Fruit fly (Drosophila melanogaster) whole organism, prepupa: ENCODE measurements around the gene CG5883.

Experiments used
- CG10669 ChIP-seq: fragments of 200-800 bp; sonication (Bioruptor generic); optimal IDR thresholded peaks from 3 replicates; lab custom pipeline; 2018; ENCODE audit warnings: missing biosample characterization, mild to moderate bottlenecking, missing genetic modification characterization, moderate library complexity
- CG11294 ChIP-seq: fragments of 200-800 bp; sonication (Bioruptor generic); IDR thresholded peaks from 2 replicates; pipeline ENCODE4 v1.3.6; 2022; ENCODE audit warnings: missing biosample characterization, missing genetic modification characterization
- CG11762 ChIP-seq: fragments of 200-800 bp; sonication (Bioruptor generic); optimal IDR thresholded peaks from 3 replicates; lab custom pipeline; 2016; ENCODE audit warnings: missing biosample characterization, missing genetic modification characterization; ENCODE audit not compliant: insufficient read depth
- CG11902 ChIP-seq: fragments of 200-800 bp; sonication (Bioruptor generic); optimal IDR thresholded peaks from 3 replicates; lab custom pipeline; 2016; ENCODE audit warnings: missing biosample characterization, missing genetic modification characterization
- CG3032 ChIP-seq: fragments of 200-800 bp; optimal IDR thresholded peaks from 2 replicates; lab custom pipeline; 2019; ENCODE audit warnings: missing biosample characterization, mild to moderate bottlenecking, missing genetic modification characterization, moderate library complexity
- CG32006 ChIP-seq: fragments of 200-800 bp; sonication (Bioruptor generic); optimal IDR thresholded peaks from 3 replicates; lab custom pipeline; 2017; ENCODE audit warnings: missing biosample characterization, mild to moderate bottlenecking, missing genetic modification characterization
- CG3919 ChIP-seq: fragments of 200-800 bp; sonication (Bioruptor generic); optimal IDR thresholded peaks from 3 replicates; lab custom pipeline; 2016; ENCODE audit warnings: missing biosample characterization, missing genetic modification characterization
- CG4318 ChIP-seq: fragments of 200-800 bp; sonication (Bioruptor generic); optimal IDR thresholded peaks from 3 replicates; lab custom pipeline; 2017; ENCODE audit warnings: missing biosample characterization, mild to moderate bottlenecking, missing genetic modification characterization
- CG6276 ChIP-seq: fragments of 200-800 bp; sonication (Bioruptor generic); optimal IDR thresholded peaks from 2 replicates; lab custom pipeline; 2017; ENCODE audit warnings: missing biosample characterization, mild to moderate bottlenecking, missing genetic modification characterization
- CG6808 ChIP-seq: fragments of 200-800 bp; sonication (Bioruptor generic); optimal IDR thresholded peaks from 3 replicates; lab custom pipeline; 2017; ENCODE audit warnings: missing biosample characterization, missing genetic modification characterization, mild to moderate bottlenecking, moderate library complexity, missing genetic modification reagents
- CG6854 ChIP-seq: fragments of 200-800 bp; sonication (Bioruptor generic); optimal IDR thresholded peaks from 2 replicates; lab custom pipeline; 2017; ENCODE audit warnings: missing biosample characterization, mild to moderate bottlenecking, missing genetic modification characterization
- CG8632 ChIP-seq: fragments of 200-800 bp; sonication (Bioruptor generic); optimal IDR thresholded peaks from 3 replicates; lab custom pipeline; 2016; ENCODE audit warnings: missing biosample characterization, missing genetic modification characterization
- CG9139 ChIP-seq: fragments of 200-800 bp; sonication (Bioruptor generic); optimal IDR thresholded peaks from 3 replicates; lab custom pipeline; 2017; ENCODE audit warnings: missing biosample characterization, mild to moderate bottlenecking, missing genetic modification characterization
- Eip75B ChIP-seq: fragments of 200-800 bp; sonication (Bioruptor generic); optimal IDR thresholded peaks from 3 replicates; lab custom pipeline; 2016; ENCODE audit warnings: missing biosample characterization, missing genetic modification characterization
- Ets96B ChIP-seq: fragments of 200-800 bp; optimal IDR thresholded peaks from 2 replicates; lab custom pipeline; 2019; ENCODE audit warnings: missing biosample characterization, mild to moderate bottlenecking, missing genetic modification characterization, moderate library complexity
- Hr38 ChIP-seq: sonication (Bioruptor generic); optimal IDR thresholded peaks from 2 replicates; lab custom pipeline; 2016; ENCODE audit warnings: missing biosample characterization, missing genetic modification characterization
- Hr39 ChIP-seq: fragments of 200-800 bp; sonication (Bioruptor generic); optimal IDR thresholded peaks from 2 replicates; lab custom pipeline; 2016; ENCODE audit warnings: missing biosample characterization, missing genetic modification characterization
- Hr4 ChIP-seq: fragments of 200-800 bp; sonication (Bioruptor generic); optimal IDR thresholded peaks from 3 replicates; lab custom pipeline; 2016; ENCODE audit warnings: missing biosample characterization, missing genetic modification characterization
- Met ChIP-seq: fragments of 200-800 bp; sonication (Bioruptor generic); optimal IDR thresholded peaks from 3 replicates; lab custom pipeline; 2016; ENCODE audit warnings: missing biosample characterization, missing genetic modification characterization
- OdsH ChIP-seq: fragments of 200-800 bp; sonication (Bioruptor generic); optimal IDR thresholded peaks from 3 replicates; lab custom pipeline; 2016; ENCODE audit warnings: missing biosample characterization, missing genetic modification characterization
- Sox102F ChIP-seq: fragments of 200-800 bp; sonication (Bioruptor generic); optimal IDR thresholded peaks from 2 replicates; lab custom pipeline; 2016; ENCODE audit warnings: missing biosample characterization, mild to moderate bottlenecking, missing genetic modification characterization
- Sox14 ChIP-seq: fragments of 200-800 bp; sonication (Bioruptor generic); optimal IDR thresholded peaks from 3 replicates; lab custom pipeline; 2016; ENCODE audit warnings: missing biosample characterization, missing genetic modification characterization
- Sox15 ChIP-seq: fragments of 200-800 bp; sonication (Bioruptor generic); optimal IDR thresholded peaks from 3 replicates; lab custom pipeline; 2016; ENCODE audit warnings: missing biosample characterization, missing genetic modification characterization
- acj6 ChIP-seq: fragments of 200-800 bp; sonication (Bioruptor generic); optimal IDR thresholded peaks from 3 replicates; lab custom pipeline; 2016; ENCODE audit warnings: missing biosample characterization, missing genetic modification characterization
- cyc ChIP-seq: fragments of 200-800 bp; sonication (Bioruptor generic); optimal IDR thresholded peaks from 3 replicates; lab custom pipeline; 2016; ENCODE audit warnings: missing biosample characterization, missing genetic modification characterization
- dac ChIP-seq: fragments of 200-800 bp; sonication (Bioruptor generic); optimal IDR thresholded peaks from 2 replicates; lab custom pipeline; 2017; ENCODE audit warnings: missing biosample characterization, mild to moderate bottlenecking, missing genetic modification characterization
- eg ChIP-seq: fragments of 200-800 bp; sonication (Bioruptor generic); IDR thresholded peaks from 3 replicates; pipeline ENCODE4 v1.3.6; 2022; ENCODE audit warnings: missing biosample characterization, missing genetic modification characterization
- fd59A ChIP-seq: fragments of 200-800 bp; sonication (Bioruptor generic); optimal IDR thresholded peaks from 2 replicates; lab custom pipeline; 2017; ENCODE audit warnings: missing biosample characterization, mild to moderate bottlenecking, missing genetic modification characterization, missing genetic modification reagents
- fkh ChIP-seq: fragments of 200-800 bp; sonication (Bioruptor generic); optimal IDR thresholded peaks from 3 replicates; lab custom pipeline; 2017; ENCODE audit warnings: missing biosample characterization, mild to moderate bottlenecking, missing genetic modification characterization, moderate library complexity
- lz ChIP-seq: fragments of 200-800 bp; sonication (Bioruptor generic); optimal IDR thresholded peaks from 3 replicates; lab custom pipeline; 2016; ENCODE audit warnings: missing biosample characterization, missing genetic modification characterization
- salr ChIP-seq, 2 experiments: fragments of 200-800 bp; sonication (Bioruptor generic); optimal IDR thresholded peaks; 3 replicates each; lab custom pipeline; 2016 to 2018; ENCODE audit warnings: missing biosample characterization in 2 of 2, missing genetic modification characterization in 2 of 2, mild to moderate bottlenecking in 1 of 2
- spab ChIP-seq: fragments of 200-800 bp; sonication (Bioruptor generic); optimal IDR thresholded peaks from 2 replicates; lab custom pipeline; 2017; ENCODE audit warnings: missing biosample characterization, mild to moderate bottlenecking, missing genetic modification characterization, missing genetic modification reagents
- svp ChIP-seq: fragments of 200-800 bp; sonication (Bioruptor generic); peaks from one replicate; lab custom pipeline; 2016; ENCODE audit warnings: missing biosample characterization, missing genetic modification characterization
- topi ChIP-seq: fragments of 200-800 bp; sonication (Bioruptor generic); optimal IDR thresholded peaks from 3 replicates; lab custom pipeline; 2016; ENCODE audit warnings: missing biosample characterization, missing genetic modification characterization
- vri ChIP-seq: fragments of 200-800 bp; sonication (Bioruptor generic); optimal IDR thresholded peaks from 3 replicates; lab custom pipeline; 2016; ENCODE audit warnings: missing biosample characterization, mild to moderate bottlenecking, missing genetic modification characterization

The CG5883 gene

DNA sequence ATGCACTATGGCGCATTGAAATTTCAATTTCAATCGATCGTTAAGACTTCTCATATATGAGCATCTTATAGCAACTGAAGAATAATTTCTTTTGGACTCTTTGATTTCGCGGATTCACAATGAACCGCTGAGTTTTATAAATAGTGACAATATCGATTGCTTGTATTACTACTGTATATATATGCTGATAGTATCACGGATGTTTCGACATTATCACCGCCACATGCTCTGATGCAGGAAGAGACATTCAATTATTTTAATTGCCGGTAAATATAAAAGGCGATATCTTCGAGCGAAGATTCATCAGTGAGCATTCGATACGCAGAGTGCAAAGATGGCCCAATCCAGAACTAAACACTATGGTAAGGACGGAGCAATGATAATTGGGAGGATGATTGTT lies 4.9 kb upstream of the CG5883 start, which contains the start of gene CG17826:
TSS of gene CG17826 (plus strand) at position 301 of the 400 bp plus-strand sequence.
- TF ChIP-seq lz (GFP tag; lab: Kevin White, UChicago) (no peak), Ets96B (tag; lab: Kevin White, UChicago) (no peak), CG32006 (no peak), Sox15 (GFP tag; lab: Kevin White, UChicago) (no peak), CG6808 (GFP tag; lab: Kevin White, UChicago) (no peak), eg (GFP tag; lab: Robert Waterston, UW) (no peak), CG6276 (no peak), OdsH (GFP tag; lab: Kevin White, UChicago) (no peak)

DNA sequence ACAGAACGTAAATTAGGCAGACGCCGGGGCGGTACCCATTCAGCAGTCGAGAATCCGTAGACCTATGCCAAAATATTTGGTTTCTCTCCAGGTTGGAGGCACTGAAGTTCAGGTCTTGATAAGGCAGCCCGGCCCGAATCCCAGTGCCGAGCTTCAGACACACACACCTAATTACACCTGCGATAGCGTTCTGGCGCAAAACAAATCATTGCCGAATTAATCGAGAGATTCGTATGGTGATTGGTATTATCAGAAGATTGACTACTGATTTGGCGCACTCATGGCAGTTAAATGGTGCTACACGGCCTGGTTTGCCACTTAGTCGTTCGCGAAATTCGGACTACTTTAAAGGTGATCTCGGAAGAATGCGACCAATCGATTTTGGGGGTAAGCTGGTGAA lies 2.7 kb upstream of the CG5883 start, which contains the start of gene CG7252:
TSS of gene CG7252 (plus strand) at position 319 of the 400 bp plus-strand sequence.
- TF ChIP-seq CG6808 (GFP tag; lab: Kevin White, UChicago) = no peak
- TF ChIP-seq fd59A = no peak
- TF ChIP-seq CG11294 (GFP tag; lab: Robert Waterston, UW) = no peak
- TF ChIP-seq CG3032 (tag; lab: Kevin White, UChicago) = no peak
- no peak for TF ChIP-seq Sox102F
- TF ChIP-seq CG10669 = no peak
- no peak for TF ChIP-seq CG6854 (GFP tag; lab: Kevin White, UChicago)
- no peak for TF ChIP-seq CG11902 (GFP tag; lab: Kevin White, UChicago)
- TF ChIP-seq dac = no peak
- no peak for TF ChIP-seq Ets96B (tag; lab: Kevin White, UChicago)
- TF ChIP-seq Eip75B (GFP tag; lab: Kevin White, UChicago) = no peak
- no peak for TF ChIP-seq salr (GFP tag; optimal IDR thresholded peaks at IDR 0.05; lab: Kevin White, UChicago)

- TF ChIP-seq CG11762 (GFP tag; lab: Kevin White, UChicago) (no peak), spab (no peak), CG8632 (no peak)
Measured at dm6 chr3L:11941612-11942011, 3.0 kb downstream of the CG5883 start, which contains the start of gene Rpt4R. Gene Rpt4R, plus strand, starts transcription at chr3L:11941912.

dm6 chr3L:11938716-11939115 lies 5.9 kb downstream of the CG5883 start, which contains the start of gene CG44837:
Gene CG44837, minus strand, starts transcription at chr3L:11938872.
- TF ChIP-seq spab (no peak), cyc (GFP tag; lab: Kevin White, UChicago) (no peak), vri (GFP tag; lab: Kevin White, UChicago) (no peak), CG9139 (GFP tag; lab: Kevin White, UChicago) (no peak), Sox102F (no peak), Hr38 (GFP tag; lab: Kevin White, UChicago) (no peak), eg (GFP tag; lab: Robert Waterston, UW) (no peak), Hr4 (GFP tag; lab: Kevin White, UChicago) (no peak), acj6 (GFP tag; lab: Kevin White, UChicago) (no peak), CG8632 (no peak), CG4318 (GFP tag; lab: Kevin White, UChicago) (no peak), lz (GFP tag; lab: Kevin White, UChicago) (no peak), topi (GFP tag; lab: Kevin White, UChicago) (no peak), Sox14 (GFP tag; lab: Kevin White, UChicago) (no peak)
- TF ChIP-seq, all 60 proteins: peak for 0

DNA sequence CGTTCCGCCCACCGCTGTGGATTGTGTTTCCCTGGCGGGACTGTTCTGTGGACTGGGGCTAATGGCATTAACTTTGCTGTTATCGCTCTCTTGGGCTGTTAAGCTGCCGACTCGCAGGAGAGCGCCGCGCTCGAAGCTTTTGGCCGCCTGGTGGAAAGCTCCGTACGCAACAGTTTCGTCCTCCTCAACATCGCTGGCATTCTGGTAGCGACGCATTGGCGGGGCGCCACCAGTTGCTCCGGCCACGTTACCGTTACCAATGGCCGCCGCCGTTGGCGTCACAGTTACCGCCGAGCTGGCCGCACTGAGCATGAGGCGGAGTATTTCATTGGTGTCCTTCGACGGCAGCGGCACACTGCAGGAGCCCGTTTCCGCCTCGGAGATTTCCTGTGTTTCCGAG lies 7.4 kb downstream of the CG5883 start:
- TF ChIP-seq svp (GFP tag; lab: Kevin White, UChicago) = no peak
- TF ChIP-seq CG3919 (GFP tag; lab: Kevin White, UChicago) = no peak
- TF ChIP-seq, all 60 proteins: peak for 0

- TF ChIP-seq Hr39 = no peak
- TF ChIP-seq svp (GFP tag; lab: Kevin White, UChicago) = peak; percentile 50
- no peak for TF ChIP-seq fkh (GFP tag; lab: Kevin White, UChicago)
- TF ChIP-seq Met = no peak
Measured at dm6 chr3L:11931619-11932018, 13.0 kb downstream of the CG5883 start.
